Worm (Caenorhabditis elegans) whole organism, midembryonic: ENCODE data around the gene C28H8.3.

Experiments used
- flt-1 ChIP-seq: fragments of 200-800 bp; sonication (Bioruptor generic); IDR thresholded peaks from 2 replicates; pipeline ENCODE4 v1.3.6; 2022; ENCODE audit warnings: missing genetic modification characterization, missing compliant biosample characterization
- ref-1 ChIP-seq: fragments of 200-800 bp; sonication (Bioruptor generic); conservative IDR thresholded peaks from 2 replicates; pipeline ENCODE4 v1.3.6; 2022; ENCODE audit warnings: missing genetic modification reagents, missing genetic modification characterization, missing compliant biosample characterization

DNA sequence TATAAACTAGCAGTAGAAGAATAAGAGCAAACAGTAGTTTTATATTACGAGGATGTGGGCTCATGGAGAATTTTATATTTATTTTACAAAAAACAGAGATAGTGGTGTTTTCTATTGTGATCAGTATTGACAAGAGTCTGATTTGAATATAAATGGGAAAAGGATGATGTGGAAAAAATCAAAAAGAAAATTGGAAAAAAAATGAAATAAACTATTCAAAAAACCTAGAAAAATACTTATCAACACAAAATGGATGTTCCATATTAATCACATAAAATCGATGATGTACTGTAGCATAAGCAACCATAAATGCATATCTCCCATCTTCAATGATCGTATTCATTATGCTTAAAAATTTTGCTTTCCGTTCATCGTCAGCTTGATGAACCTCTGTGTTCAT is 21.6 kb upstream of the C28H8.3 start, which contains the start of gene C28H8.7:
- TF ChIP-seq flt-1 (GFP tag; lab: Robert Waterston, UW) = no peak
- TF ChIP-seq ref-1 (GFP tag; lab: Robert Waterston, UW) = no peak
